Worm (Caenorhabditis elegans): ENCODE measurements around the gene lact-1.

ce11 chrX:7238562-7238961 is 21.6 kb downstream of the lact-1 start, which contains the start of gene F46H5.3:
- TF ChIP-seq sea-1 (GFP tag; conservative IDR thresholded peaks at IDR 0.05) (no peak), ceh-13 (GFP tag; optimal IDR thresholded peaks at IDR 0.05) (no peak), ceh-36 (tag; optimal IDR thresholded peaks at IDR 0.05) (no peak), tbx-11 (GFP tag; IDR thresholded peaks at IDR 0.05) (no peak), ama-1 (optimal IDR thresholded peaks at IDR 0.05) (no peak), hmg-4 (GFP tag; optimal IDR thresholded peaks at IDR 0.05) (no peak), F13C5.2 (tag; optimal IDR thresholded peaks at IDR 0.05) (no peak), pes-1 (GFP tag; IDR thresholded peaks at IDR 0.05) (no peak), hmbx-1 (tag; optimal IDR thresholded peaks at IDR 0.05) (no peak), aly-1 (tag; optimal IDR thresholded peaks at IDR 0.05) (no peak), B0310.2 (tag; optimal IDR thresholded peaks at IDR 0.05) (no peak)

All from whole organism, early embryonic.